Worm (Caenorhabditis elegans) whole organism, late embryonic: ENCODE measurements around the gene ZC84.1.

Experiments used
- C08G9.2 ChIP-seq: sonication (generic microtip); optimal IDR thresholded peaks from 2 replicates; lab custom pipeline; 2016; ENCODE audit warnings: mild to moderate bottlenecking, missing genetic modification characterization, moderate library complexity, missing compliant biosample characterization
- C38D4.7 ChIP-seq: fragments of 200-800 bp; sonication (Bioruptor generic); optimal IDR thresholded peaks from 2 replicates; lab custom pipeline; 2018; ENCODE audit warnings: mild to moderate bottlenecking, missing genetic modification characterization, moderate library complexity, missing compliant biosample characterization
- F13H6.1 ChIP-seq: sonication (generic microtip); optimal IDR thresholded peaks from 2 replicates; lab custom pipeline; 2016; ENCODE audit warnings: missing genetic modification characterization, missing compliant biosample characterization
- K09A11.1 ChIP-seq: sonication (generic microtip); optimal IDR thresholded peaks from 2 replicates; lab custom pipeline; 2017; ENCODE audit warnings: antibody characterized with exemption, mild to moderate bottlenecking, missing genetic modification characterization, missing compliant biosample characterization; ENCODE audit not compliant: insufficient read depth
- T23F11.4 ChIP-seq: fragments of 200-800 bp; sonication (Bioruptor generic); optimal IDR thresholded peaks from 2 replicates; lab custom pipeline; 2018; ENCODE audit warnings: mild to moderate bottlenecking, missing genetic modification characterization, missing compliant biosample characterization
- Y22D7AL.16 ChIP-seq: sonication (generic microtip); optimal IDR thresholded peaks from 2 replicates; lab custom pipeline; 2016; ENCODE audit warnings: missing genetic modification characterization, missing compliant biosample characterization
- ahr-1 ChIP-seq: sonication (generic microtip); optimal IDR thresholded peaks from 2 replicates; lab custom pipeline; 2016; ENCODE audit warnings: missing genetic modification characterization, missing compliant biosample characterization
- ama-1 ChIP-seq: fragments of 150-350 bp; optimal IDR thresholded peaks from 2 replicates; lab custom pipeline; 2014
- ceh-19 ChIP-seq: fragments of 200-800 bp; sonication (Bioruptor generic); optimal IDR thresholded peaks from 2 replicates; lab custom pipeline; 2018; ENCODE audit warnings: mild to moderate bottlenecking, missing genetic modification characterization, missing compliant biosample characterization
- ceh-22 ChIP-seq: sonication (generic microtip); optimal IDR thresholded peaks from 2 replicates; lab custom pipeline; 2017; ENCODE audit warnings: missing biosample characterization, missing genetic modification characterization
- ceh-24 ChIP-seq: sonication (generic microtip); optimal IDR thresholded peaks from 2 replicates; lab custom pipeline; 2016; ENCODE audit warnings: mild to moderate bottlenecking, missing genetic modification characterization, missing compliant biosample characterization
- ceh-30 ChIP-seq: fragments of 150-350 bp; optimal IDR thresholded peaks from 2 replicates; lab custom pipeline; 2014; ENCODE audit warnings: missing biosample characterization, missing genetic modification characterization
- ceh-31 ChIP-seq: sonication (generic microtip); optimal IDR thresholded peaks from 2 replicates; lab custom pipeline; 2016; ENCODE audit warnings: missing genetic modification characterization, missing compliant biosample characterization
- ceh-34 ChIP-seq: sonication (generic microtip); optimal IDR thresholded peaks from 2 replicates; lab custom pipeline; 2016; ENCODE audit warnings: mild to moderate bottlenecking, missing genetic modification characterization, missing compliant biosample characterization
- ceh-6 ChIP-seq: fragments of 200-800 bp; sonication (Bioruptor generic); optimal IDR thresholded peaks from 2 replicates; lab custom pipeline; 2018; ENCODE audit warnings: mild to moderate bottlenecking, missing genetic modification characterization, missing compliant biosample characterization
- ceh-9 ChIP-seq: sonication (generic microtip); optimal IDR thresholded peaks from 2 replicates; lab custom pipeline; 2016; ENCODE audit warnings: mild to moderate bottlenecking, missing genetic modification characterization, inconsistent platforms, missing compliant biosample characterization
- che-1 ChIP-seq: sonication (generic microtip); optimal IDR thresholded peaks from 2 replicates; lab custom pipeline; 2016; ENCODE audit warnings: mild to moderate bottlenecking, missing genetic modification characterization, missing compliant biosample characterization
- elt-2 ChIP-seq: sonication (generic microtip); optimal IDR thresholded peaks from 2 replicates; lab custom pipeline; 2016; ENCODE audit warnings: missing genetic modification reagents, missing genetic modification characterization, missing compliant biosample characterization
- elt-4 ChIP-seq: sonication (generic microtip); optimal IDR thresholded peaks from 2 replicates; lab custom pipeline; 2016; ENCODE audit warnings: missing genetic modification characterization, missing compliant biosample characterization
- eyg-1 ChIP-seq: sonication (generic microtip); optimal IDR thresholded peaks from 2 replicates; lab custom pipeline; 2016; ENCODE audit warnings: missing genotype, missing genetic modification characterization, missing compliant biosample characterization
- fax-1 ChIP-seq: sonication (generic microtip); optimal IDR thresholded peaks from 2 replicates; lab custom pipeline; 2016; ENCODE audit warnings: missing genotype, missing genetic modification characterization, missing compliant biosample characterization
- gmeb-2 ChIP-seq: sonication (generic microtip); optimal IDR thresholded peaks from 2 replicates; lab custom pipeline; 2016; ENCODE audit warnings: missing genetic modification characterization, inconsistent platforms, missing compliant biosample characterization
- hlh-15 ChIP-seq: sonication (generic microtip); optimal IDR thresholded peaks from 2 replicates; lab custom pipeline; 2016; ENCODE audit warnings: missing genetic modification characterization, missing compliant biosample characterization
- hlh-6 ChIP-seq: sonication (generic microtip); optimal IDR thresholded peaks from 2 replicates; lab custom pipeline; 2016; ENCODE audit warnings: missing genotype, missing genetic modification characterization, missing compliant biosample characterization
- lin-11 ChIP-seq: fragments of 200-800 bp; sonication (Bioruptor generic); optimal IDR thresholded peaks from 2 replicates; lab custom pipeline; 2018; ENCODE audit warnings: mild to moderate bottlenecking, missing genetic modification characterization, missing compliant biosample characterization
- nhr-11 ChIP-seq: fragments of 150-350 bp; optimal IDR thresholded peaks from 2 replicates; lab custom pipeline; 2014; ENCODE audit warnings: missing biosample characterization, missing genetic modification characterization
- nhr-232 ChIP-seq: sonication (generic microtip); optimal IDR thresholded peaks from 2 replicates; lab custom pipeline; 2016; ENCODE audit warnings: missing genetic modification characterization, missing compliant biosample characterization
- odd-2 ChIP-seq: sonication (generic microtip); optimal IDR thresholded peaks from 2 replicates; lab custom pipeline; 2017; ENCODE audit warnings: antibody characterized with exemption, mild to moderate bottlenecking, missing genetic modification characterization, missing compliant biosample characterization
- pag-3 ChIP-seq: sonication (generic microtip); optimal IDR thresholded peaks from 2 replicates; lab custom pipeline; 2016; ENCODE audit warnings: missing compliant biosample characterization, missing genetic modification characterization, borderline replicate concordance
- pax-1 ChIP-seq: fragments of 150-350 bp; optimal IDR thresholded peaks from 2 replicates; lab custom pipeline; 2014; ENCODE audit warnings: missing biosample characterization, missing genetic modification characterization
- pha-4 ChIP-seq: fragments of 150-350 bp; optimal IDR thresholded peaks from 2 replicates; lab custom pipeline; 2018; ENCODE audit warnings: missing biosample characterization, missing genetic modification reagents, missing genetic modification characterization
- pqm-1 ChIP-seq: sonication (generic microtip); optimal IDR thresholded peaks from 2 replicates; lab custom pipeline; 2016; ENCODE audit warnings: missing genetic modification characterization, missing compliant biosample characterization
- pros-1 ChIP-seq: fragments of 150-350 bp; optimal IDR thresholded peaks from 2 replicates; lab custom pipeline; 2014; ENCODE audit warnings: missing biosample characterization, missing genetic modification reagents, missing genetic modification characterization
- ref-2 ChIP-seq: sonication (generic microtip); optimal IDR thresholded peaks from 2 replicates; lab custom pipeline; 2016; ENCODE audit warnings: missing genetic modification characterization, missing compliant biosample characterization
- sox-2 ChIP-seq: fragments of 200-800 bp; sonication (Bioruptor generic); IDR thresholded peaks from 2 replicates; pipeline ENCODE4 v1.3.6; 2022; ENCODE audit warnings: missing genetic modification reagents, missing genetic modification characterization, missing compliant biosample characterization
- tbx-2 ChIP-seq: sonication (generic microtip); optimal IDR thresholded peaks from 2 replicates; lab custom pipeline; 2016; ENCODE audit warnings: missing genetic modification characterization, missing compliant biosample characterization
- ttx-3 ChIP-seq: sonication (generic microtip); optimal IDR thresholded peaks from 2 replicates; lab custom pipeline; 2016; ENCODE audit warnings: missing genetic modification reagents, missing genetic modification characterization, missing compliant biosample characterization
- unc-55 ChIP-seq: sonication (generic microtip); optimal IDR thresholded peaks from 2 replicates; lab custom pipeline; 2017; ENCODE audit warnings: missing biosample characterization, missing genetic modification reagents, missing genetic modification characterization
- unc-86 ChIP-seq: sonication (generic microtip); optimal IDR thresholded peaks from 2 replicates; lab custom pipeline; 2016; ENCODE audit warnings: missing genetic modification characterization, missing compliant biosample characterization
- zip-5 ChIP-seq: sonication (generic microtip); optimal IDR thresholded peaks from 2 replicates; lab custom pipeline; 2016; ENCODE audit warnings: missing genetic modification characterization, missing compliant biosample characterization
- ztf-16 ChIP-seq: sonication (generic microtip); optimal IDR thresholded peaks from 2 replicates; lab custom pipeline; 2017; ENCODE audit warnings: missing genetic modification characterization, missing compliant biosample characterization

Gene ZC84.1

ce11 chrIII:9161553-9161952 lies 44.5 kb downstream of the ZC84.1 start, which contains the start of gene ptr-9:
Gene ptr-9 (minus strand): TSS chrIII:9161653.
- no peak for TF ChIP-seq ceh-31 (tag; lab: Kevin White, UChicago)
- no peak for TF ChIP-seq ceh-34 (tag; lab: Kevin White, UChicago)
- TF ChIP-seq C38D4.7 (GFP tag; lab: Kevin White, UChicago), result no peak
- no peak for TF ChIP-seq hlh-6 (tag; lab: Kevin White, UChicago)
- TF ChIP-seq Y22D7AL.16 (tag; lab: Kevin White, UChicago), result no peak
- no peak for TF ChIP-seq che-1 (tag; lab: Kevin White, UChicago)
- TF ChIP-seq elt-4 (tag; lab: Kevin White, UChicago), result no peak
- no peak for TF ChIP-seq pros-1 (tag; lab: Kevin White, UChicago)
- TF ChIP-seq gmeb-2 (tag; lab: Kevin White, UChicago), result no peak
- TF ChIP-seq zip-5 (tag; lab: Kevin White, UChicago), result no peak
- no peak for TF ChIP-seq ceh-30 (tag; lab: Kevin White, UChicago)
- no peak for TF ChIP-seq sox-2 (GFP tag; lab: Robert Waterston, UW)
- TF ChIP-seq ahr-1 (tag; lab: Kevin White, UChicago), result no peak
- no peak for TF ChIP-seq ceh-19
- TF ChIP-seq K09A11.1 (tag; lab: Kevin White, UChicago), result no peak
- TF ChIP-seq, all 69 proteins: peak for 0

- TF ChIP-seq hlh-15 (tag; lab: Kevin White, UChicago) (no peak), ceh-9 (no peak), unc-86 (tag; lab: Kevin White, UChicago) (no peak), pax-1 (tag; lab: Kevin White, UChicago) (no peak), pag-3 (tag; lab: Kevin White, UChicago) (no peak), nhr-11 (tag; lab: Kevin White, UChicago) (no peak), ceh-30 (tag; lab: Kevin White, UChicago) (no peak), ceh-22 (tag; lab: Kevin White, UChicago) (no peak), unc-55 (no peak), C08G9.2 (tag; lab: Kevin White, UChicago) (no peak), tbx-2 (tag; lab: Kevin White, UChicago) (no peak), C38D4.7 (GFP tag; lab: Kevin White, UChicago) (no peak), ztf-16 (tag; lab: Kevin White, UChicago) (no peak), ama-1 (lab: Kevin White, UChicago) (no peak), ceh-6 (GFP tag; lab: Kevin White, UChicago) (no peak), odd-2 (no peak)
Measured at ce11 chrIII:9154766-9155165, 51.3 kb downstream of the ZC84.1 start, which contains the start of gene irld-34. Gene irld-34 (plus strand): TSS chrIII:9155066.

ce11 chrIII:9153809-9154208 lies 52.3 kb downstream of the ZC84.1 start, which contains the start of gene nhl-1:
Gene nhl-1 (minus strand): TSS chrIII:9153909.
- TF ChIP-seq ref-2 (tag; lab: Kevin White, UChicago) (no peak), eyg-1 (no peak), K09A11.1 (tag; lab: Kevin White, UChicago) (no peak), ahr-1 (tag; lab: Kevin White, UChicago) (no peak), ceh-22 (tag; lab: Kevin White, UChicago) (no peak), ceh-19 (no peak)

- TF ChIP-seq pax-1 (tag; lab: Kevin White, UChicago) (no peak), ceh-19 (no peak), eyg-1 (no peak), nhr-232 (tag; lab: Kevin White, UChicago) (no peak), ceh-24 (tag; lab: Kevin White, UChicago) (no peak), lin-11 (no peak), nhr-11 (tag; lab: Kevin White, UChicago) (no peak), K09A11.1 (tag; lab: Kevin White, UChicago) (no peak), tbx-2 (tag; lab: Kevin White, UChicago) (no peak), pqm-1 (tag; lab: Kevin White, UChicago) (no peak), gmeb-2 (tag; lab: Kevin White, UChicago) (no peak), T23F11.4 (GFP tag; lab: Kevin White, UChicago) (no peak), F13H6.1 (tag; lab: Kevin White, UChicago) (no peak), pha-4 (no peak), ttx-3 (tag; lab: Kevin White, UChicago) (no peak), elt-2 (no peak), fax-1 (tag; lab: Kevin White, UChicago) (no peak), ceh-9 (no peak), ref-2 (tag; lab: Kevin White, UChicago) (no peak)
- TF ChIP-seq, all 69 proteins: peak for 0
Measured at ce11 chrIII:9152950-9153349, 53.1 kb downstream of the ZC84.1 start.
